Worm (Caenorhabditis elegans) whole organism, young adult: ENCODE results near the gene F08G12.1.
A peak's percentile ranks its signal among the peaks of the same experiment; 100 is the strongest.

Experiments
- B0035.1 ChIP-seq: sonication (generic microtip); optimal IDR thresholded peaks from 2 replicates; lab custom pipeline; 2016; ENCODE audit warnings: missing genetic modification characterization, mild to moderate bottlenecking, missing compliant biosample characterization, missing genotype, missing genetic modification reagents
- K12H6.12 ChIP-seq: fragments of 200-800 bp; sonication (Bioruptor generic); optimal IDR thresholded peaks from 2 replicates; lab custom pipeline; 2018; ENCODE audit warnings: mild to moderate bottlenecking, missing genetic modification characterization, missing compliant biosample characterization
- T26A5.8 ChIP-seq: sonication (generic microtip); optimal IDR thresholded peaks from 2 replicates; lab custom pipeline; 2016; ENCODE audit warnings: missing genetic modification characterization, missing compliant biosample characterization
- Y56A3A.18 ChIP-seq: fragments of 200-800 bp; sonication (Bioruptor generic); IDR thresholded peaks from 2 replicates; pipeline ENCODE4 v1.3.6; 2022; ENCODE audit warnings: missing genetic modification reagents, missing genetic modification characterization, missing compliant biosample characterization
- Y95B8A.8 ChIP-seq: fragments of 200-800 bp; sonication (Bioruptor generic); IDR thresholded peaks from 2 replicates; pipeline ENCODE4 v1.3.6; 2022; ENCODE audit warnings: missing genetic modification reagents, missing genetic modification characterization, missing compliant biosample characterization
- ZK185.1 ChIP-seq: sonication (generic microtip); optimal IDR thresholded peaks from 2 replicates; lab custom pipeline; 2016; ENCODE audit warnings: mild to moderate bottlenecking, missing genetic modification characterization, missing compliant biosample characterization; ENCODE audit not compliant: poor library complexity, severe bottlenecking
- ama-1 ChIP-seq, 3 experiments: fragments of 150-350 bp in 1 of 3; sonication (generic microtip) in 2 of 3; optimal IDR thresholded peaks; 2 replicates each; lab custom pipeline; 2014 to 2018; ENCODE audit warnings: missing biosample characterization in 2 of 3, missing genetic modification characterization in 2 of 3, missing genetic modification reagents in 2 of 3
- attf-5 ChIP-seq: fragments of 200-800 bp; sonication (Bioruptor generic); optimal IDR thresholded peaks from 2 replicates; lab custom pipeline; 2018; ENCODE audit warnings: mild to moderate bottlenecking, missing genetic modification characterization, missing compliant biosample characterization
- attf-6 ChIP-seq: fragments of 200-800 bp; sonication (Bioruptor generic); IDR thresholded peaks from 2 replicates; pipeline ENCODE4 v1.3.6; 2022; ENCODE audit warnings: missing genetic modification reagents, missing genetic modification characterization, missing compliant biosample characterization
- bed-1 ChIP-seq: fragments of 200-800 bp; sonication (Bioruptor generic); IDR thresholded peaks from 2 replicates; pipeline ENCODE4 v1.3.6; 2022; ENCODE audit warnings: missing genetic modification reagents, missing genetic modification characterization, missing compliant biosample characterization
- ccch-3 ChIP-seq: fragments of 200-800 bp; sonication (Bioruptor generic); optimal IDR thresholded peaks from 2 replicates; lab custom pipeline; 2018; ENCODE audit warnings: mild to moderate bottlenecking, missing genetic modification characterization, missing compliant biosample characterization
- ceh-100 ChIP-seq: fragments of 200-800 bp; sonication (Bioruptor generic); IDR thresholded peaks from 2 replicates; pipeline ENCODE4 v1.3.6; 2022; ENCODE audit warnings: missing genetic modification reagents, missing genetic modification characterization, missing compliant biosample characterization
- ceh-27 ChIP-seq: fragments of 200-800 bp; sonication (Bioruptor generic); optimal IDR thresholded peaks from 2 replicates; lab custom pipeline; 2018; ENCODE audit warnings: mild to moderate bottlenecking, missing genetic modification characterization, moderate library complexity, missing compliant biosample characterization
- ceh-91 ChIP-seq: fragments of 200-800 bp; sonication (Bioruptor generic); IDR thresholded peaks from 2 replicates; pipeline ENCODE4 v1.3.6; 2022; ENCODE audit warnings: missing genetic modification reagents, missing genetic modification characterization, missing compliant biosample characterization
- die-1 ChIP-seq: sonication (generic microtip); optimal IDR thresholded peaks from 2 replicates; lab custom pipeline; 2016; ENCODE audit warnings: missing genotype, mild to moderate bottlenecking, missing genetic modification characterization, missing compliant biosample characterization
- egrh-3 ChIP-seq: fragments of 200-800 bp; sonication (Bioruptor generic); IDR thresholded peaks from 2 replicates; pipeline ENCODE4 v1.3.6; 2022; ENCODE audit warnings: missing genetic modification reagents, missing genetic modification characterization, missing compliant biosample characterization
- ekl-4 ChIP-seq: fragments of 200-800 bp; sonication (Bioruptor generic); IDR thresholded peaks from 2 replicates; pipeline ENCODE4 v1.3.6; 2022; ENCODE audit warnings: missing genetic modification reagents, missing genetic modification characterization, missing compliant biosample characterization
- hmg-1.2 ChIP-seq: fragments of 200-800 bp; sonication (Bioruptor generic); IDR thresholded peaks from 2 replicates; pipeline ENCODE4 v1.3.6; 2022; ENCODE audit warnings: missing genetic modification reagents, missing genetic modification characterization, missing compliant biosample characterization
- hmg-20 ChIP-seq: fragments of 200-800 bp; sonication (Bioruptor generic); IDR thresholded peaks from 2 replicates; pipeline ENCODE4 v1.3.6; 2022; ENCODE audit warnings: missing genetic modification reagents, missing genetic modification characterization, missing compliant biosample characterization
- lag-1 ChIP-seq: fragments of 200-800 bp; sonication (Bioruptor generic); IDR thresholded peaks from 2 replicates; pipeline ENCODE4 v1.3.6; 2022; ENCODE audit warnings: missing genetic modification reagents, missing genetic modification characterization, missing compliant biosample characterization
- lin-35 ChIP-seq, 3 experiments: fragments of 150-350 bp in 2 of 3; sonication (generic microtip) in 1 of 3; optimal IDR thresholded peaks; 2 replicates each; lab custom pipeline; 2014 to 2018; ENCODE audit warnings: missing biosample characterization in 3 of 3, missing genetic modification characterization in 3 of 3, missing genetic modification reagents in 3 of 3
- lin-40 ChIP-seq: sonication (generic microtip); optimal IDR thresholded peaks from 2 replicates; lab custom pipeline; 2016; ENCODE audit warnings: missing genetic modification characterization, mild to moderate bottlenecking, missing compliant biosample characterization, missing genotype, missing genetic modification reagents
- lir-1 ChIP-seq: fragments of 200-800 bp; sonication (Bioruptor generic); conservative IDR thresholded peaks from 2 replicates; pipeline ENCODE4 v1.3.6; 2022; ENCODE audit warnings: missing genetic modification reagents, missing genetic modification characterization, missing compliant biosample characterization
- madf-6 ChIP-seq: fragments of 200-800 bp; sonication (Bioruptor generic); IDR thresholded peaks from 2 replicates; pipeline ENCODE4 v1.3.6; 2022; ENCODE audit warnings: missing genetic modification reagents, missing genetic modification characterization, missing compliant biosample characterization
- mcd-1 ChIP-seq: fragments of 200-800 bp; sonication (Bioruptor generic); IDR thresholded peaks from 2 replicates; pipeline ENCODE4 v1.3.6; 2022; ENCODE audit warnings: missing genetic modification reagents, missing genetic modification characterization, missing compliant biosample characterization
- mes-4 ChIP-seq: sonication (generic microtip); optimal IDR thresholded peaks from 2 replicates; lab custom pipeline; 2016; ENCODE audit warnings: missing genotype, missing genetic modification characterization, missing compliant biosample characterization
- mxl-1 ChIP-seq: sonication (generic microtip); optimal IDR thresholded peaks from 2 replicates; lab custom pipeline; 2016; ENCODE audit warnings: missing genetic modification characterization, missing compliant biosample characterization
- nhr-27 ChIP-seq: fragments of 200-800 bp; sonication (Bioruptor generic); optimal IDR thresholded peaks from 2 replicates; lab custom pipeline; 2018; ENCODE audit warnings: mild to moderate bottlenecking, missing genetic modification characterization, moderate library complexity, missing compliant biosample characterization
- nhr-80 ChIP-seq: sonication (generic microtip); optimal IDR thresholded peaks from 2 replicates; lab custom pipeline; 2016; ENCODE audit warnings: missing genetic modification characterization, missing compliant biosample characterization
- nhr-90 ChIP-seq: sonication (generic microtip); optimal IDR thresholded peaks from 2 replicates; lab custom pipeline; 2016; ENCODE audit warnings: missing genotype, mild to moderate bottlenecking, missing genetic modification characterization, missing compliant biosample characterization
- pbrm-1 ChIP-seq: fragments of 200-800 bp; sonication (Bioruptor generic); IDR thresholded peaks from 2 replicates; pipeline ENCODE4 v1.3.6; 2022; ENCODE audit warnings: missing genetic modification reagents, missing genetic modification characterization, missing compliant biosample characterization
- sdz-38 ChIP-seq: sonication (generic microtip); optimal IDR thresholded peaks from 2 replicates; lab custom pipeline; 2016; ENCODE audit warnings: missing genotype, missing genetic modification characterization, missing compliant biosample characterization
- snpc-1.3 ChIP-seq: sonication (generic microtip); optimal IDR thresholded peaks from 2 replicates; lab custom pipeline; 2017; ENCODE audit warnings: missing genetic modification characterization, mild to moderate bottlenecking, missing compliant biosample characterization, antibody characterized with exemption, moderate library complexity, missing genotype, missing genetic modification reagents; ENCODE audit not compliant: insufficient read depth
- somi-1 ChIP-seq: fragments of 200-800 bp; sonication (Bioruptor generic); optimal IDR thresholded peaks from 2 replicates; lab custom pipeline; 2018; ENCODE audit warnings: mild to moderate bottlenecking, missing genetic modification characterization, missing compliant biosample characterization
- sptf-2 ChIP-seq: fragments of 200-800 bp; sonication (Bioruptor generic); optimal IDR thresholded peaks from 2 replicates; lab custom pipeline; 2018; ENCODE audit warnings: mild to moderate bottlenecking, missing genetic modification characterization, missing compliant biosample characterization
- tbx-9 ChIP-seq: sonication (generic microtip); optimal IDR thresholded peaks from 2 replicates; lab custom pipeline; 2016; ENCODE audit warnings: borderline replicate concordance, missing genetic modification characterization, inconsistent platforms, missing compliant biosample characterization
- tlf-1 ChIP-seq: fragments of 200-800 bp; sonication (Bioruptor generic); optimal IDR thresholded peaks from 2 replicates; lab custom pipeline; 2018; ENCODE audit warnings: mild to moderate bottlenecking, missing genetic modification characterization, missing compliant biosample characterization
- ztf-18 ChIP-seq: sonication (generic microtip); optimal IDR thresholded peaks from 2 replicates; lab custom pipeline; 2016; ENCODE audit warnings: missing genotype, mild to moderate bottlenecking, missing genetic modification characterization, missing compliant biosample characterization
- ztf-25 ChIP-seq: fragments of 200-800 bp; sonication (Bioruptor generic); IDR thresholded peaks from 2 replicates; pipeline ENCODE4 v1.3.6; 2022; ENCODE audit warnings: missing genetic modification reagents, missing genetic modification characterization, missing compliant biosample characterization
- ztf-28 ChIP-seq: fragments of 200-800 bp; sonication (Bioruptor generic); IDR thresholded peaks from 2 replicates; pipeline ENCODE4 v1.3.6; 2022; ENCODE audit warnings: missing genetic modification reagents, missing genetic modification characterization, missing compliant biosample characterization
- ztf-3 ChIP-seq: fragments of 200-800 bp; sonication (Bioruptor generic); optimal IDR thresholded peaks from 2 replicates; lab custom pipeline; 2018; ENCODE audit warnings: mild to moderate bottlenecking, missing genetic modification characterization, missing compliant biosample characterization

F08G12.1 gene

DNA sequence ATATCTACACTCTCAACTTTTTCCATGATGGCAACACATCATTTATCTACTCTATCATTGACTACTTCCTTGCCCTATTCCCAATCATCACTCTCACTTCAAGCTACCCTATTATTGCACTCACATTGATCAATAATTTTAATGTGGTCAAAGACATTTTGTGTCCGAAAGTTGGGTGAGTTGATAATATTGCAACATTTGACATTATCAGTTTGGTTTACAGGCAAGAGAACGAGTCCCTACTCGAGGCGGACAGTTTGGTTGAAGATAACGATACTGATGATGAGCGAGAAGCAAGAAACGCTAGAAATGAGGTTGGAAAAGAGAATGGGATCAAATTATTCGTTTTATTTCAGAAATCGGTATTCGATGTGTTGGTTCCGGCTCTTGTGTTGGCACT, 41.0 kb downstream of the F08G12.1 start (continued):
- TF ChIP-seq snpc-1.3 (tag; lab: Kevin White, UChicago), result no peak

DNA sequence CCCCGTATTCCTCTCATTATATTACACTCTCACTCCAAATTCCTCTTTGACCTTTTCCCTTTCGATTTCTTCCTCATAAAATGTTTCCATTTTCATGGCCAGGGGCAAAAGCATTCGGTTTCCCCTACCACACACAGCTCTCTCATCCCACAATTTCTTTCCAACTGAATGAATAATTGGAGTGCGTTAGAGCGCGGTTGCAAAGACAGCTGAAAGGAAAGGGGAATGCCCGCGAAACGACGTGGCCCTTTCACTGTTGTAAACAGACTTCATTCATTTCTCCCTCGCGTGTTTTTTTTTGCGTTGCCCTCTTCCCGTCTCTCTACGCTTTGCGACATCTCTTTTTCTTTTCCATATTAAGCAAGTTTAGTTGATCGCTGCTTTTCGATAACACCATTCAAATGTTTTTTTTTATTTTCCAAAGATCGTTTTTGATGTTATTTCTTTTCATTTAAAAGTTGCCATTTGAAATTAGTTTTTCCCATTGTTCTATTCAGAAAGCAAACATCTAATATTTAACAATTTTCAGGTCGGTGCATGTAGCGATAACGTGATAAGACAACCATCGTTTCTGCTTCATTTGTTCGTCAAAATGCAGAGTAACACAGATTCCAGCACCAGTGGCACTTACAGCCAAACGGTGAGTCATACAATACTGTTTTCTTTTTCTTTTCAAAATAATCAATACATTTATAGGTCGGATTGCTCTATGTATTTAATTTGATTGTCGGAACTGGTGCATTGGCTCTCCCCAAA, 43.2 kb downstream of the F08G12.1 start, which contains the start of gene C03A3.2:
C03A3.2 (plus strand) TSS at position 530 of the 756 bp plus-strand sequence.
- TF ChIP-seq tlf-1 (GFP tag; lab: Kevin White, UChicago) (no peak), hmg-1.2 (peak; percentile 45; the same call in 1 of the 2 replicates), somi-1 (peak; percentile 15), attf-6 (GFP tag; lab: Robert Waterston, UW) (no peak), bed-1 (GFP tag; lab: Robert Waterston, UW) (0 out of 2 replicates have a peak, but pooled peaks have one; percentile 60), mes-4 (tag; lab: Kevin White, UChicago) (no peak), nhr-80 (tag; lab: Kevin White, UChicago) (peak; percentile 49), lin-40 (tag; lab: Kevin White, UChicago) (peak; percentile 33), mcd-1 (GFP tag; lab: Robert Waterston, UW) (peak; percentile 82), lag-1 (no peak), K12H6.12 (peak; percentile 69), lin-35 (GFP tag; optimal IDR thresholded peaks at IDR 0.05; lab: Kevin White, UChicago) (peak in 2 of 3 experiments; percentile 19 to 45), ZK185.1 (tag; lab: Kevin White, UChicago) (peak; percentile 13), attf-5 (GFP tag; lab: Kevin White, UChicago) (peak; percentile 20), ceh-27 (GFP tag; lab: Kevin White, UChicago) (peak; percentile 49)
- TF ChIP-seq, all 124 proteins: peak for 11

DNA sequence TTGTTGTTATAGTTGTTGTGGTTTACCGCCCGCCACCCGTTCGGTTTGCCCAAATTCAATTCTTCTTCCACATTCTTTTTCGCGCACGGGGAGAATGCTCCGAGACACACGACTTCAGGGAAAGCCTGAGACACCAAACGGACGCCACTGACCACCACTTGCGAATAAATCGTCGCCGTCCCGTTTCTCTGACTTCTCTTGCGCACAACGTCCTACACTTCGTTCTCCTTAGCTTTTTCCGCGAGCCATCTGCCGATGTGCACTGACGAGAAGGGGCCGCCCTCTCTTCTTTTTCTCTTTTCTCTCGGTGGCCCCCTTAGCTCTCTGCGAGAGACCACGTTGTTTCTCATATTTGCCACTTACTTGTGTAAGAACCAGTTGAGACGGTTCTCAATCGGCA, 48.6 kb downstream of the F08G12.1 start, which contains the start of gene C03A3.1:
C03A3.1 (plus strand) TSS at position 291 of the 400 bp plus-strand sequence.
- no peak for TF ChIP-seq hmg-20 (GFP tag; lab: Robert Waterston, UW)
- TF ChIP-seq ztf-18 (tag; lab: Kevin White, UChicago), result peak; percentile 39
- TF ChIP-seq ceh-91 (GFP tag; lab: Robert Waterston, UW), result no peak

DNA sequence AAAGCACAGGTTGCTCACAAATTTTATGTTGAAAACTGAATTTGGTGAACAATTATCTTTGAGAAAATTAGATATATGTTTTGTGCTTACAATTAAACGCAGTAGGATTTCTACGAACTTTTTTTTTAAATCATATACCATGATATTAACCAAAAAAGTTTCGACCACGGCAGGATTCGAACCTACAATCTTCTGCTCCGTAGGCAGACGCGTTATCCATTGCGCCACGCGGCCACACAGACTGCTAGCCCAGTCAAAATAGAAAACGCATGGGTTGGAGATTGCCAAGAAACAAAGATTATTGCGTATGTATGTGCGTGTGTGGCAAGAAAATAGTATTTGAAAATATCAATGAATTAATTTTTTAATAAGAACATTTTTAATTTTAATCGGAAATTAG, 53.2 kb downstream of the F08G12.1 start:
- TF ChIP-seq ztf-25 (GFP tag; lab: Robert Waterston, UW) (peak; percentile 86), sdz-38 (tag; lab: Kevin White, UChicago) (no peak), pbrm-1 (GFP tag; lab: Robert Waterston, UW) (peak; percentile 92), nhr-27 (tag; lab: Kevin White, UChicago) (no peak), sptf-2 (peak; percentile 78), egrh-3 (peak; percentile 23; the same call in 1 of the 2 replicates), die-1 (tag; lab: Kevin White, UChicago) (peak; percentile 81), ekl-4 (no peak), ceh-27 (GFP tag; lab: Kevin White, UChicago) (peak; percentile 62), mxl-1 (tag; lab: Kevin White, UChicago) (peak; percentile 65), ceh-100 (peak; percentile 49; the same call in 1 of the 2 replicates), tlf-1 (GFP tag; lab: Kevin White, UChicago) (no peak), Y95B8A.8 (no peak), ztf-3 (GFP tag; lab: Kevin White, UChicago) (no peak), tbx-9 (tag; lab: Kevin White, UChicago) (no peak), nhr-90 (tag; lab: Kevin White, UChicago) (peak; percentile 72), B0035.1 (peak; percentile 57), ztf-28 (GFP tag; lab: Robert Waterston, UW) (0 out of 2 replicates have a peak, but pooled peaks have one; percentile 50), ccch-3 (GFP tag; lab: Kevin White, UChicago) (no peak), T26A5.8 (no peak), K12H6.12 (peak; percentile 55), lir-1 (GFP tag; lab: Robert Waterston, UW) (no peak), madf-6 (GFP tag; lab: Robert Waterston, UW) (peak; percentile 20; the same call in 1 of the 2 replicates), Y56A3A.18 (GFP tag; lab: Robert Waterston, UW) (0 out of 2 replicates have a peak, but pooled peaks have one; percentile 54), ama-1 (optimal IDR thresholded peaks at IDR 0.05; lab: Kevin White, UChicago) (no peak), ama-1 (GFP tag; optimal IDR thresholded peaks at IDR 0.05; lab: Kevin White, UChicago) (no peak), mcd-1 (GFP tag; lab: Robert Waterston, UW) (no peak; the same call in 1 of the 2 replicates)
